Fruit fly (Drosophila melanogaster) whole organism, adult: ENCODE measurements around the gene CG3795.
A peak's percentile ranks its signal among the peaks of the same experiment; 100 is the strongest.

Source experiments
- CG11617 ChIP-seq: fragments of 200-800 bp; sonication (Bioruptor generic); optimal IDR thresholded peaks from 2 replicates; lab custom pipeline; 2017; ENCODE audit warnings: mild to moderate bottlenecking, missing biosample characterization, missing genetic modification reagents, missing genetic modification characterization
- CG12768 ChIP-seq: fragments of 200-800 bp; sonication (Bioruptor generic); optimal IDR thresholded peaks from 2 replicates; lab custom pipeline; 2017; ENCODE audit warnings: missing biosample characterization, missing genetic modification characterization, mild to moderate bottlenecking, moderate library complexity, missing genetic modification reagents
- CG14711 ChIP-seq: fragments of 200-800 bp; sonication (Bioruptor generic); optimal IDR thresholded peaks from 2 replicates; lab custom pipeline; 2018; ENCODE audit warnings: missing biosample characterization, mild to moderate bottlenecking, missing genetic modification characterization, moderate library complexity
- CG1620 ChIP-seq: fragments of 200-800 bp; sonication (Bioruptor generic); optimal IDR thresholded peaks from 2 replicates; lab custom pipeline; 2016; ENCODE audit warnings: missing biosample characterization, missing genetic modification characterization
- CG33017 ChIP-seq: fragments of 200-800 bp; sonication (Bioruptor generic); optimal IDR thresholded peaks from 2 replicates; lab custom pipeline; 2018; ENCODE audit warnings: missing biosample characterization, mild to moderate bottlenecking, missing genetic modification characterization, moderate library complexity
- CG5204 ChIP-seq: fragments of 200-800 bp; sonication (Bioruptor generic); optimal IDR thresholded peaks from 2 replicates; lab custom pipeline; 2016; ENCODE audit warnings: missing biosample characterization, missing genetic modification characterization
- CG7045 ChIP-seq: fragments of 200-800 bp; sonication (Bioruptor generic); optimal IDR thresholded peaks from 2 replicates; lab custom pipeline; 2017; ENCODE audit warnings: missing biosample characterization, mild to moderate bottlenecking, missing genetic modification characterization
- CG7101 ChIP-seq: fragments of 200-800 bp; sonication (Bioruptor generic); optimal IDR thresholded peaks from 2 replicates; lab custom pipeline; 2018; ENCODE audit warnings: missing biosample characterization, mild to moderate bottlenecking, missing genetic modification characterization, moderate library complexity
- Clk ChIP-seq: fragments of 200-800 bp; sonication (Bioruptor generic); optimal IDR thresholded peaks from 2 replicates; lab custom pipeline; 2017; ENCODE audit warnings: missing biosample characterization, missing genetic modification characterization
- Crg-1 ChIP-seq: fragments of 200-800 bp; sonication (Bioruptor generic); optimal IDR thresholded peaks from 2 replicates; lab custom pipeline; 2016; ENCODE audit warnings: missing biosample characterization, missing genetic modification characterization
- Hr96 ChIP-seq: fragments of 200-800 bp; sonication (Bioruptor generic); optimal IDR thresholded peaks from 2 replicates; lab custom pipeline; 2016; ENCODE audit warnings: missing biosample characterization, missing genetic modification characterization
- Mnt ChIP-seq: fragments of 200-800 bp; sonication (Bioruptor generic); optimal IDR thresholded peaks from 2 replicates; lab custom pipeline; 2016; ENCODE audit warnings: missing biosample characterization, mild to moderate bottlenecking, missing genetic modification characterization
- bab1 ChIP-seq: fragments of 200-800 bp; sonication (Bioruptor generic); optimal IDR thresholded peaks from 3 replicates; lab custom pipeline; 2019; ENCODE audit warnings: missing biosample characterization, mild to moderate bottlenecking, missing genetic modification characterization, moderate library complexity
- cic ChIP-seq: fragments of 200-800 bp; sonication (Bioruptor generic); optimal IDR thresholded peaks from 2 replicates; lab custom pipeline; 2017; ENCODE audit warnings: missing biosample characterization, mild to moderate bottlenecking, missing genetic modification characterization, moderate library complexity
- cnc ChIP-seq, 2 experiments: fragments of >200 bp; optimal IDR thresholded peaks; 2 replicates each; lab custom pipeline; 2017
- kay ChIP-seq: fragments of 200-800 bp; sonication (Bioruptor generic); peaks from one replicate; lab custom pipeline; 2016; ENCODE audit warnings: missing biosample characterization, missing genetic modification characterization, borderline replicate concordance
- ovo ChIP-seq: fragments of 200-800 bp; sonication (Bioruptor generic); optimal IDR thresholded peaks from 2 replicates; lab custom pipeline; 2016; ENCODE audit warnings: missing biosample characterization, missing genetic modification characterization
- pad ChIP-seq: fragments of 200-800 bp; sonication (Bioruptor generic); optimal IDR thresholded peaks from 3 replicates; lab custom pipeline; 2017; ENCODE audit warnings: missing biosample characterization, missing genetic modification characterization, mild to moderate bottlenecking, moderate library complexity, missing genetic modification reagents
- tj ChIP-seq: fragments of 200-800 bp; sonication (Bioruptor generic); optimal IDR thresholded peaks from 3 replicates; lab custom pipeline; 2017; ENCODE audit warnings: missing biosample characterization, mild to moderate bottlenecking, missing genetic modification characterization, moderate library complexity
- toe ChIP-seq: fragments of 200-800 bp; sonication (Bioruptor generic); optimal IDR thresholded peaks from 2 replicates; lab custom pipeline; 2016; ENCODE audit warnings: missing biosample characterization, missing genetic modification characterization

CG3795 gene

DNA sequence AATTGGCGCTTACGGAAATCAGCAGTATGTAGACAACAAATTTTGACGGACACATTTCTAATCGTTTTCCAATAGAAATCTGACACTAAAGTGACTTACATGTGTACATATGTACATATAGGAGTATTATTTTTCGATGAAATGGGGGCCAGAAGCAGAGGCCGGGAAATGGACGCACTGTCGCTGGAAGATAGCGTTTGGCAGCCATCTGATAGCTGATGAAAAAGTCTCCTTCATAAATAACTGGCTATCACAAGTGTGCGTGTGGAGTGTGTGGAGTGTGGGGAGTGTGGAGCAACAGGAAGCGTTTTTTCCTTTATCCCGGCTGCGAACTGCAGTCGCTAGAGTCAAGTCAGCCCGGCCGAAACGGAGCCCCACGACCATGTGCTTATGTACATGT lies at the start of gene CG3795:
TSS of gene CG3795 (minus strand) at position 101 of the 400 bp plus-strand sequence.
- TF ChIP-seq CG7045 (no peak), pad (GFP tag; lab: Kevin White, UChicago) (no peak), bab1 (GFP tag; lab: Kevin White, UChicago) (no peak), Hr96 (no peak), Crg-1 (GFP tag; lab: Kevin White, UChicago) (no peak), CG7101 (no peak), CG14711 (no peak), Clk (no peak), CG33017 (tag; lab: Kevin White, UChicago) (no peak), cnc (optimal IDR thresholded peaks at IDR 0.05; lab: Kevin White, UChicago) (no peak), kay (no peak)

DNA sequence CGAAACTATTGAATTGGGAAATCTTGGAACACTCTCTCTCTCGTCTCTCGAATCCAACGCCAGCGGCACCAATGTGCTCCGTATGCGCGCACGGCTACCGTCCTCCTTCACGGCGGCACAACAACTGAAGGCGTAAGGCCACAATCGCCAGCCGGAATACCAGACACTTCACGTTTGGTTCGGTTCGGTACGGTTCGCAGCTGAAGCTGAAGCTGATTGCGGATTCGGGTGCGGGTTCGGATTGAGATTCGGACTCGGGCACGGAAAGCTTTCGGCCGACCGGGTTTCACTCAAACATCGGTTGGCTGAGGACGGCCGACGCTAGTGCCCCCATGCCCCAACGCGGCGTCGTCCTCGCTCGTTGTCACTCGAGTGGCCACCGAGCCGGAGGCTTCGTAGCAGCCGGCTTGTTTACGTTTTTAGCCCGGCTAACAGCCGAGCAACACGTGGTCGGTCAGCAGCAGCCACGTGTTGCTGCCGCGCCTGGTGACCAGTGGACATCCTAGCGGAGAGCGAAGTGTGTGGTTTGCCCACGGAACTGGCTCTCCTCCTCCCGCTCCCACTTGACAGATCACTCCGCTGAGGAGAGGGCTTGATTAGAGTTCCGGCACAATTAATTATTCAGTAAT lies 44.1 kb upstream of the CG3795 start, which contains the start of gene Scgdelta:
TSS of gene Scgdelta (minus strand) at position 128 of the 629 bp plus-strand sequence.
- TF ChIP-seq bab1 (GFP tag; lab: Kevin White, UChicago) (no peak), CG7101 (no peak), Clk (no peak), Mnt (GFP tag; lab: Kevin White, UChicago) (no peak), CG33017 (tag; lab: Kevin White, UChicago) (no peak)

DNA sequence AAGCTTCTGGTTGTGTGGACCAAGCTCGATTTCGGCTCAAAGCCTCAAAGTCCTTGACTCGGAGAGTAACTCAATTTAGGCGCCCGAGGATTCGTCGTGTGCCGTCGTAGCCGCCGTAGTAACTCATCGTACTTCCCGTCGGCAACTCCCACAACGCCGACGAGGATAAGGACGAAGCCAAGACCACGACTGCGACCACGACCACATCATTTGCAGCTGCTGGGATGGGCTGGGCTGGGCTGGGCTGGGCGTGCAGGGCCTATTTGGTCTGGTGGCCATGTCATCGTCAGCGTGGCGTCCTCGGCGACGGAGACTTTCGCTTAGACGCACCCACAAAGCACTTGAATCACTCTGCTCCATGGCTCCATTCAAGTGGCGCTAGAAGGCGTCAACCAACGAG lies 25.1 kb upstream of the CG3795 start:
- TF ChIP-seq Crg-1 (GFP tag; lab: Kevin White, UChicago) (no peak), CG1620 (GFP tag; lab: Kevin White, UChicago) (no peak)

DNA sequence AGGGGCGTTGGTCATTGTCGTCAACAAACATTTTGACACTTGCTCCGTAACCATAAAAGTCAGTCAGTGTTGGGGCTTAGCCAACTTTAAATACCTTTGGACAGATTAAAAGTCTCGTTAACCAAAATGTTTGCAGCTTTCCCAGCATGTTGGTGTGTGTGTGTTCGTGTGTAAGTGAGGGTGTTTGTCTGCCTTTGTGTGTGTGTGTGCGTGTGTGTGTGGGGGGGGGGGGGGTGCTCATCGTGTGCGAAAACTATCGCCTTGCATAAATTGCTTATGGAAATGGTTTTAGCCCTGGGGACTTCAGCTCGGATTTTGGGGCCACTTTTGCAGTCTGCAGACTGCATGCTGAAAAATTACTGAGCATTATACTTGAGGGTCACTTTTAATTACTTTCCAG lies 4.9 kb upstream of the CG3795 start:
- TF ChIP-seq CG7045 (no peak), tj (GFP tag; lab: Kevin White, UChicago) (no peak), Hr96 (no peak), pad (GFP tag; lab: Kevin White, UChicago) (no peak), cnc (optimal IDR thresholded peaks at IDR 0.05; lab: Kevin White, UChicago) (no peak), CG7101 (no peak), toe (GFP tag; lab: Kevin White, UChicago) (no peak), kay (no peak), CG11617 (GFP tag; lab: Kevin White, UChicago) (no peak), CG12768 (GFP tag; lab: Kevin White, UChicago) (no peak), CG33017 (tag; lab: Kevin White, UChicago) (no peak), CG1620 (GFP tag; lab: Kevin White, UChicago) (no peak)

DNA sequence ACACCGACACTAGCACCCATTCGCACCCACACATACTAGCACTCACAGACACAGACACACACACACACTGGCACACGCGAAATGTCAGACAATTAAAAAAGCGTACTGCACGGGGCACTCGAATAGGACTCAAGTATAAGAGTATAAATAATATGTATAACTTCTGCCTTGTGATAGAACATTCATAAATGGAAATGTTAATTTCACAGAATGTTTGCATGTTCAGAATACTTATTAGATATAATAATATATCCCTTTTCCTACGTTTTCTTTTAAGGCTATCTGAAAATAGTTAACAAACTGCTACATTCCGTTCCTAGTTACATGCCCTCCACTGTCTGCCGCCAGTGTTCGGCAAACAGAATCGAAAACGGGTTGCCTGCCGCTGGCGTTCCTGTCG lies 4.1 kb downstream of the CG3795 start:
- TF ChIP-seq cnc (optimal IDR thresholded peaks at IDR 0.05; lab: Kevin White, UChicago): no peak
- TF ChIP-seq CG7045: no peak
- TF ChIP-seq ovo (GFP tag; lab: Kevin White, UChicago): no peak
- no peak for TF ChIP-seq toe (GFP tag; lab: Kevin White, UChicago)
- no peak for TF ChIP-seq cic (GFP tag; lab: Kevin White, UChicago)
- TF ChIP-seq CG33017 (tag; lab: Kevin White, UChicago): no peak
- no peak for TF ChIP-seq CG5204 (GFP tag; lab: Kevin White, UChicago)
- TF ChIP-seq Crg-1 (GFP tag; lab: Kevin White, UChicago): no peak
- TF ChIP-seq Mnt (GFP tag; lab: Kevin White, UChicago): no peak
- TF ChIP-seq Hr96: no peak
- TF ChIP-seq pad (GFP tag; lab: Kevin White, UChicago): no peak
- TF ChIP-seq CG11617 (GFP tag; lab: Kevin White, UChicago): no peak
- no peak for TF ChIP-seq kay
- no peak for TF ChIP-seq CG12768 (GFP tag; lab: Kevin White, UChicago)
- TF ChIP-seq CG7101: no peak
- TF ChIP-seq tj (GFP tag; lab: Kevin White, UChicago): no peak
- no peak for TF ChIP-seq CG1620 (GFP tag; lab: Kevin White, UChicago)
- TF ChIP-seq Clk: no peak
- no peak for TF ChIP-seq CG14711
- no peak for TF ChIP-seq bab1 (GFP tag; lab: Kevin White, UChicago)

DNA sequence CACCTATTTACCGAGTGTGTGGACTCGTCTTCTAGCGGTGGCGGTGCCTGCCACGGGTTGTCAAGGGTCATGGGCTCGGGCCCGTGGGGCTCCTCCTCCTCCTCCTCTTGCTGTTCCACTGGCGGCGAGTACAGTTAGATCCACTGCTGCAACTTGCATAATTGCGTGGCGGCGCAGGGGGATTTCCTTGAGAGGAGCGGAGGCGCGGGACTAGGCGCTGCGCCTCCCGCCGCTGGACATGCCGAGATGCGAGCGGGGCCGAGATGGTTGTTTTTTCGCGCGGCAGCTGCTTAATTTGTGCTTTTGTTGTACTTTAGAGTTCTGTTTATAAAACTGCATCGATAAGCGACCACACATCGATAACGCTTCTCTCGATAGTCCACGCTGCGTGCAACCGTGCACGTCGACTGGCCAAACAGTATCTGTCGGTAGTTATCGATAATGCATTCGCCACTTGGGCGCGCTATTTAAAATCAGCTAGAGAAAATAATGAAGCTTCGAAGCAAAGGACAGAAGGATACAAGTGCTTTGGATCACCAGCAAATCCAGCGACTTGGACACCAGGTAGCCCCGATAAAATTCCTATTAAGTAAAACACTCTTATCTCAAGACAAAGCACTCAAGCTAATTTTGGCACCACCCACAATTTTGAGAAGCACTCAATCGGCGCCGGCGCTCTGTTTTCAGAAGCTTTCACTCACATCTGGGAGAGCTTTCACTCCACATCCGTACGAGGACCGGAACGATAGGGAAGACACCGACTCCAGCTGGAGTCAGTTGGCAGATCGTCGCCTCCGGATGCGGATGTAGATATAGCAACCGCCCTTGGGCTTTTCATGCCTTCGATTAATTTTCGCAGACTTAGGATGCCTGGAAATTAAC lies 14.2 kb downstream of the CG3795 start, which contains the start of gene a6:
TSS of gene a6 (minus strand) at position 361 of the 882 bp plus-strand sequence.
- TF ChIP-seq CG7101: no peak
- no peak for TF ChIP-seq CG5204 (GFP tag; lab: Kevin White, UChicago)
- no peak for TF ChIP-seq CG14711
- TF ChIP-seq bab1 (GFP tag; lab: Kevin White, UChicago): peak; percentile 63

DNA sequence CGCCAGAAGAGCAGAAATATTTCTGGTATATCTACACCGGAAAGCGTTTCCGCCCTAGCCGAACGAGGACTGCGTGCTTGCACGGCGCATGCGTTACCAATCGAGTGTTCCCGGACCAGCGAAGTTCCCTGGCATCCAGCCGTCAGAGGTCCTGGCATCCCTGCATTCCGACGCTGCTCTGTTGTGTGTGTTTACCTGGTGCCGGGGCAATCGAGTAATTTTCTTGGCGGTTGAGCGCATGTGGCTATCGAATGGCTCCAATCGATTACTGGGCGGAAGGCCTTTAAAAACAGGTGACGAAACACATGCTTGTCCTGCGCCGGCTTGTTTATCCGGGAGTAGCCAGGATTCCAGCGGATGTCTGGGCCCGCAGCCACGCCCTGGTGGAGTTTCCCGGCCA lies 17.4 kb downstream of the CG3795 start, which contains the start of gene CG32809:
TSS of gene CG32809 (minus strand) at position 216 of the 400 bp plus-strand sequence.
- TF ChIP-seq Mnt (GFP tag; lab: Kevin White, UChicago) (peak; percentile 33), CG1620 (GFP tag; lab: Kevin White, UChicago) (no peak)
